Worm (Caenorhabditis elegans) whole organism, L3 larva: ENCODE results near the gene F45E1.2.

ENCODE experiments used
- R02D3.7 ChIP-seq: fragments of 150-350 bp; optimal IDR thresholded peaks from 2 replicates; lab custom pipeline; 2014; ENCODE audit warnings: missing biosample characterization, missing genetic modification characterization
- aly-2 ChIP-seq: fragments of 150-350 bp; optimal IDR thresholded peaks from 2 replicates; lab custom pipeline; 2014; ENCODE audit warnings: missing biosample characterization, missing genetic modification characterization
- ceh-28 ChIP-seq: fragments of 150-350 bp; optimal IDR thresholded peaks from 2 replicates; lab custom pipeline; 2014; ENCODE audit warnings: missing biosample characterization, missing genetic modification reagents, missing genetic modification characterization
- ceh-82 ChIP-seq: fragments of 150-350 bp; optimal IDR thresholded peaks from 2 replicates; lab custom pipeline; 2014; ENCODE audit warnings: missing biosample characterization, missing genetic modification characterization
- egl-27 ChIP-seq: sonication (generic microtip); optimal IDR thresholded peaks from 4 replicates; lab custom pipeline; 2017; ENCODE audit warnings: missing biosample characterization, missing genetic modification reagents, missing genetic modification characterization
- elt-2 ChIP-seq: sonication (generic microtip); optimal IDR thresholded peaks from 2 replicates; lab custom pipeline; 2016; ENCODE audit warnings: missing genetic modification reagents, mild to moderate bottlenecking, missing genetic modification characterization, missing compliant biosample characterization
- elt-3 ChIP-seq, 3 experiments: fragments of 150-350 bp in 1 of 3; sonication (generic microtip) in 2 of 3; optimal IDR thresholded peaks; 2 replicates in 2 of 3; 4 replicates in 1 of 3; lab custom pipeline; 2014 to 2017; ENCODE audit warnings: missing biosample characterization in 3 of 3, missing genetic modification characterization in 3 of 3
- eor-1 ChIP-seq, 2 experiments: fragments of 150-350 bp; optimal IDR thresholded peaks; 2 replicates each; lab custom pipeline; 2014 to 2018; ENCODE audit warnings: missing biosample characterization in 2 of 2, missing genetic modification characterization in 2 of 2
- fkh-10 ChIP-seq: sonication (generic microtip); optimal IDR thresholded peaks from 2 replicates; lab custom pipeline; 2017; ENCODE audit warnings: missing biosample characterization, missing genetic modification reagents, missing genetic modification characterization
- fkh-2 ChIP-seq: fragments of 150-350 bp; optimal IDR thresholded peaks from 2 replicates; lab custom pipeline; 2014; ENCODE audit warnings: missing biosample characterization, missing genetic modification reagents, missing genetic modification characterization
- fos-1 ChIP-seq: fragments of 150-350 bp; optimal IDR thresholded peaks from 2 replicates; lab custom pipeline; 2014; ENCODE audit warnings: missing biosample characterization, missing genetic modification characterization
- jun-1 ChIP-seq: fragments of 150-350 bp; optimal IDR thresholded peaks from 2 replicates; lab custom pipeline; 2014; ENCODE audit warnings: missing biosample characterization, missing genetic modification reagents, missing genetic modification characterization
- lsy-12 ChIP-seq: sonication (generic microtip); optimal IDR thresholded peaks from 2 replicates; lab custom pipeline; 2016; ENCODE audit warnings: mild to moderate bottlenecking, missing genetic modification characterization, missing compliant biosample characterization
- mdl-1 ChIP-seq: fragments of 150-350 bp; optimal IDR thresholded peaks from 2 replicates; lab custom pipeline; 2014; ENCODE audit warnings: missing biosample characterization, missing genetic modification characterization
- nfya-1 ChIP-seq: sonication (generic microtip); optimal IDR thresholded peaks from 2 replicates; lab custom pipeline; 2017; ENCODE audit warnings: missing genetic modification characterization, mild to moderate bottlenecking, missing compliant biosample characterization, antibody characterized with exemption, moderate library complexity; ENCODE audit not compliant: insufficient read depth
- nhr-23 ChIP-seq: fragments of 150-350 bp; optimal IDR thresholded peaks from 2 replicates; lab custom pipeline; 2014; ENCODE audit warnings: missing biosample characterization, missing genetic modification reagents, missing genetic modification characterization
- nhr-237 ChIP-seq: fragments of 150-350 bp; optimal IDR thresholded peaks from 2 replicates; lab custom pipeline; 2014; ENCODE audit warnings: missing biosample characterization, missing genetic modification characterization
- nhr-25 ChIP-seq: sonication (generic microtip); optimal IDR thresholded peaks from 2 replicates; lab custom pipeline; 2017; ENCODE audit warnings: missing biosample characterization, missing genetic modification characterization
- nhr-28 ChIP-seq: fragments of 150-350 bp; optimal IDR thresholded peaks from 2 replicates; lab custom pipeline; 2014; ENCODE audit warnings: missing biosample characterization, missing genetic modification characterization
- nhr-43 ChIP-seq: sonication (generic microtip); optimal IDR thresholded peaks from 2 replicates; lab custom pipeline; 2016; ENCODE audit warnings: mild to moderate bottlenecking, missing genetic modification characterization, missing compliant biosample characterization; ENCODE audit not compliant: poor library complexity, severe bottlenecking
- nhr-67 ChIP-seq: fragments of 150-350 bp; optimal IDR thresholded peaks from 2 replicates; lab custom pipeline; 2014; ENCODE audit warnings: missing biosample characterization, missing genetic modification characterization
- nhr-77 ChIP-seq: fragments of 150-350 bp; optimal IDR thresholded peaks from 2 replicates; lab custom pipeline; 2014; ENCODE audit warnings: missing biosample characterization, missing genetic modification characterization
- pha-4 ChIP-seq: fragments of 150-350 bp; optimal IDR thresholded peaks from 2 replicates; lab custom pipeline; 2014; ENCODE audit warnings: missing biosample characterization, missing genetic modification reagents, missing genetic modification characterization
- pqm-1 ChIP-seq: fragments of 150-350 bp; optimal IDR thresholded peaks from 2 replicates; lab custom pipeline; 2017; ENCODE audit warnings: missing biosample characterization, missing genetic modification characterization, inconsistent platforms
- skn-1 ChIP-seq: fragments of 150-350 bp; optimal IDR thresholded peaks from 2 replicates; lab custom pipeline; 2014; ENCODE audit warnings: missing biosample characterization, missing genetic modification characterization
- tbx-2 ChIP-seq: sonication (generic microtip); optimal IDR thresholded peaks from 2 replicates; lab custom pipeline; 2016; ENCODE audit warnings: mild to moderate bottlenecking, missing genetic modification characterization, missing compliant biosample characterization
- unc-39 ChIP-seq: sonication (generic microtip); optimal IDR thresholded peaks from 4 replicates; lab custom pipeline; 2017; ENCODE audit warnings: missing biosample characterization, missing genetic modification characterization
- zag-1 ChIP-seq: fragments of 150-350 bp; optimal IDR thresholded peaks from 2 replicates; lab custom pipeline; 2014; ENCODE audit warnings: missing biosample characterization, missing genetic modification characterization

The F45E1.2 gene

ce11 chrX:7992102-7992501 is 11.4 kb upstream of the F45E1.2 start:
- TF ChIP-seq fkh-10 (GFP tag; lab: Kevin White, UChicago) (no peak), nhr-28 (tag; lab: Kevin White, UChicago) (no peak), lsy-12 (tag; lab: Kevin White, UChicago) (no peak), tbx-2 (no peak), nhr-237 (tag; lab: Kevin White, UChicago) (no peak), nhr-43 (tag; lab: Kevin White, UChicago) (no peak), nfya-1 (no peak), fos-1 (tag; lab: Kevin White, UChicago) (no peak), ceh-28 (tag; lab: Kevin White, UChicago) (no peak), elt-3 (tag; optimal IDR thresholded peaks at IDR 0.05; lab: Kevin White, UChicago) (no peak), ceh-82 (tag; lab: Kevin White, UChicago) (no peak), mdl-1 (no peak), eor-1 (tag; optimal IDR thresholded peaks at IDR 0.05; lab: Kevin White, UChicago) (no peak)

ce11 chrX:7994486-7994885 is 9.0 kb upstream of the F45E1.2 start:
- TF ChIP-seq aly-2 (tag; lab: Kevin White, UChicago) (no peak), pha-4 (tag; lab: Kevin White, UChicago) (peak; percentile 43), tbx-2 (no peak)

ce11 chrX:7997968-7998367 is 5.6 kb upstream of the F45E1.2 start, which contains the start of gene sdpn-1:
Gene sdpn-1, minus strand, starts transcription at chrX:7998229.
- TF ChIP-seq elt-2 (tag; lab: Kevin White, UChicago) (peak; percentile 44), pha-4 (tag; lab: Kevin White, UChicago) (peak; percentile 72), lsy-12 (tag; lab: Kevin White, UChicago) (no peak), fkh-10 (GFP tag; lab: Kevin White, UChicago) (no peak), pqm-1 (tag; lab: Kevin White, UChicago) (peak; percentile 33)

- TF ChIP-seq zag-1 (no peak), unc-39 (tag; lab: Kevin White, UChicago) (no peak)
Measured at ce11 chrX:7998942-7999341, 4.6 kb upstream of the F45E1.2 start.

- TF ChIP-seq R02D3.7 (tag; lab: Kevin White, UChicago) (no peak), elt-2 (tag; lab: Kevin White, UChicago) (no peak)
Measured at ce11 chrX:8004845-8005244, 1.3 kb downstream of the F45E1.2 start.

ce11 chrX:8005967-8006366 is 2.4 kb downstream of the F45E1.2 start:
- no peak for TF ChIP-seq nhr-77 (tag; lab: Kevin White, UChicago)

- TF ChIP-seq egl-27 (tag; lab: Kevin White, UChicago) (no peak), nhr-23 (tag; lab: Kevin White, UChicago) (peak; percentile 11), nhr-25 (tag; lab: Kevin White, UChicago) (peak; percentile 60), unc-39 (tag; lab: Kevin White, UChicago) (no peak), elt-3 (tag; optimal IDR thresholded peaks at IDR 0.05; lab: Kevin White, UChicago) (no peak)
Measured at ce11 chrX:8010652-8011051, 7.1 kb downstream of the F45E1.2 start.

ce11 chrX:8014407-8015003 is 11.0 kb downstream of the F45E1.2 start, which contains the start of gene unk-1:
Gene unk-1, plus strand, starts transcription at chrX:8014983.
- TF ChIP-seq nhr-43 (tag; lab: Kevin White, UChicago) (no peak), tbx-2 (no peak), nhr-28 (tag; lab: Kevin White, UChicago) (no peak), mdl-1 (no peak), ceh-28 (tag; lab: Kevin White, UChicago) (peak; percentile 34), egl-27 (tag; lab: Kevin White, UChicago) (no peak), nhr-67 (no peak), fkh-2 (no peak), pha-4 (tag; lab: Kevin White, UChicago) (peak; percentile 47), aly-2 (tag; lab: Kevin White, UChicago) (no peak), elt-2 (tag; lab: Kevin White, UChicago) (peak; percentile 91), skn-1 (peak; percentile 19), pqm-1 (tag; lab: Kevin White, UChicago) (peak; percentile 43), jun-1 (tag; lab: Kevin White, UChicago) (peak; percentile 35)
